Worm (Caenorhabditis elegans) whole organism, L3 larva: ENCODE data around the gene dtmk-1.

Source experiments
- ZK546.5 ChIP-seq: sonication (generic microtip); optimal IDR thresholded peaks from 2 replicates; lab custom pipeline; 2017; ENCODE audit warnings: missing biosample characterization, missing genetic modification characterization
- ama-1 ChIP-seq: fragments of 150-350 bp; optimal IDR thresholded peaks from 2 replicates; lab custom pipeline; 2018
- ceh-28 ChIP-seq: fragments of 150-350 bp; optimal IDR thresholded peaks from 2 replicates; lab custom pipeline; 2014; ENCODE audit warnings: missing biosample characterization, missing genetic modification reagents, missing genetic modification characterization
- ceh-82 ChIP-seq: fragments of 150-350 bp; optimal IDR thresholded peaks from 2 replicates; lab custom pipeline; 2014; ENCODE audit warnings: missing biosample characterization, missing genetic modification characterization
- daf-12 ChIP-seq: fragments of 150-350 bp; optimal IDR thresholded peaks from 2 replicates; lab custom pipeline; 2014; ENCODE audit warnings: missing biosample characterization, missing genetic modification reagents, missing genetic modification characterization
- egl-27 ChIP-seq: sonication (generic microtip); optimal IDR thresholded peaks from 4 replicates; lab custom pipeline; 2017; ENCODE audit warnings: missing biosample characterization, missing genetic modification reagents, missing genetic modification characterization
- egl-5 ChIP-seq: fragments of 150-350 bp; optimal IDR thresholded peaks from 2 replicates; lab custom pipeline; 2017; ENCODE audit warnings: missing biosample characterization, missing genetic modification reagents, missing genetic modification characterization, inconsistent platforms
- elt-1 ChIP-seq: fragments of 150-350 bp; optimal IDR thresholded peaks from 2 replicates; lab custom pipeline; 2014; ENCODE audit warnings: missing biosample characterization, missing genetic modification characterization
- elt-3 ChIP-seq, 3 experiments: fragments of 150-350 bp in 1 of 3; sonication (generic microtip) in 2 of 3; optimal IDR thresholded peaks; 2 replicates in 2 of 3; 4 replicates in 1 of 3; lab custom pipeline; 2014 to 2017; ENCODE audit warnings: missing biosample characterization in 3 of 3, missing genetic modification characterization in 3 of 3
- eor-1 ChIP-seq, 2 experiments: fragments of 150-350 bp; optimal IDR thresholded peaks; 2 replicates each; lab custom pipeline; 2014 to 2018; ENCODE audit warnings: missing biosample characterization in 2 of 2, missing genetic modification characterization in 2 of 2
- fkh-10 ChIP-seq: sonication (generic microtip); optimal IDR thresholded peaks from 2 replicates; lab custom pipeline; 2017; ENCODE audit warnings: missing biosample characterization, missing genetic modification reagents, missing genetic modification characterization
- fkh-2 ChIP-seq: fragments of 150-350 bp; optimal IDR thresholded peaks from 2 replicates; lab custom pipeline; 2014; ENCODE audit warnings: missing biosample characterization, missing genetic modification reagents, missing genetic modification characterization
- hmg-11 ChIP-seq: sonication (generic microtip); optimal IDR thresholded peaks from 2 replicates; lab custom pipeline; 2016; ENCODE audit warnings: missing genetic modification characterization, missing compliant biosample characterization
- lin-15B ChIP-seq: fragments of 150-350 bp; optimal IDR thresholded peaks from 2 replicates; lab custom pipeline; 2014; ENCODE audit warnings: missing biosample characterization, missing genetic modification characterization
- lin-39 ChIP-seq: fragments of 150-350 bp; optimal IDR thresholded peaks from 2 replicates; lab custom pipeline; 2018; ENCODE audit warnings: missing biosample characterization, missing genetic modification reagents, missing genetic modification characterization
- lsy-12 ChIP-seq: sonication (generic microtip); optimal IDR thresholded peaks from 2 replicates; lab custom pipeline; 2016; ENCODE audit warnings: mild to moderate bottlenecking, missing genetic modification characterization, missing compliant biosample characterization
- mdl-1 ChIP-seq: fragments of 150-350 bp; optimal IDR thresholded peaks from 2 replicates; lab custom pipeline; 2014; ENCODE audit warnings: missing biosample characterization, missing genetic modification characterization
- nfya-1 ChIP-seq: sonication (generic microtip); optimal IDR thresholded peaks from 2 replicates; lab custom pipeline; 2017; ENCODE audit warnings: missing genetic modification characterization, mild to moderate bottlenecking, missing compliant biosample characterization, antibody characterized with exemption, moderate library complexity; ENCODE audit not compliant: insufficient read depth
- nhr-11 ChIP-seq: fragments of 150-350 bp; optimal IDR thresholded peaks from 2 replicates; lab custom pipeline; 2014; ENCODE audit warnings: missing biosample characterization, missing genetic modification characterization
- nhr-12 ChIP-seq: fragments of 150-350 bp; optimal IDR thresholded peaks from 2 replicates; lab custom pipeline; 2014; ENCODE audit warnings: missing biosample characterization, missing genetic modification characterization
- nhr-25 ChIP-seq: sonication (generic microtip); optimal IDR thresholded peaks from 2 replicates; lab custom pipeline; 2017; ENCODE audit warnings: missing biosample characterization, missing genetic modification characterization
- nhr-43 ChIP-seq: sonication (generic microtip); optimal IDR thresholded peaks from 2 replicates; lab custom pipeline; 2016; ENCODE audit warnings: mild to moderate bottlenecking, missing genetic modification characterization, missing compliant biosample characterization; ENCODE audit not compliant: poor library complexity, severe bottlenecking
- pha-4 ChIP-seq: fragments of 150-350 bp; optimal IDR thresholded peaks from 2 replicates; lab custom pipeline; 2014; ENCODE audit warnings: missing biosample characterization, missing genetic modification reagents, missing genetic modification characterization
- pqm-1 ChIP-seq: fragments of 150-350 bp; optimal IDR thresholded peaks from 2 replicates; lab custom pipeline; 2017; ENCODE audit warnings: missing biosample characterization, missing genetic modification characterization, inconsistent platforms
- sea-2 ChIP-seq: fragments of 150-350 bp; sonication (generic microtip); optimal IDR thresholded peaks from 4 replicates; lab custom pipeline; 2014; ENCODE audit warnings: missing biosample characterization, missing genetic modification reagents, missing genetic modification characterization
- snpc-4 ChIP-seq: fragments of 150-350 bp; optimal IDR thresholded peaks from 2 replicates; lab custom pipeline; 2014; ENCODE audit warnings: missing biosample characterization, missing genetic modification characterization
- tbx-2 ChIP-seq: sonication (generic microtip); optimal IDR thresholded peaks from 2 replicates; lab custom pipeline; 2016; ENCODE audit warnings: mild to moderate bottlenecking, missing genetic modification characterization, missing compliant biosample characterization
- unc-39 ChIP-seq: sonication (generic microtip); optimal IDR thresholded peaks from 4 replicates; lab custom pipeline; 2017; ENCODE audit warnings: missing biosample characterization, missing genetic modification characterization
- unc-62 ChIP-seq: fragments of 150-350 bp; sonication (generic microtip); optimal IDR thresholded peaks from 4 replicates; lab custom pipeline; 2014; ENCODE audit warnings: missing biosample characterization, missing genetic modification reagents, missing genetic modification characterization
- zag-1 ChIP-seq: fragments of 150-350 bp; optimal IDR thresholded peaks from 2 replicates; lab custom pipeline; 2014; ENCODE audit warnings: missing biosample characterization, missing genetic modification characterization
- ztf-11 ChIP-seq: fragments of 150-350 bp; optimal IDR thresholded peaks from 2 replicates; lab custom pipeline; 2014; ENCODE audit warnings: missing biosample characterization, missing genetic modification characterization

dtmk-1 gene

ce11 chrII:9988620-9989019 lies 21.7 kb upstream of the dtmk-1 start:
- TF ChIP-seq daf-12 (tag; lab: Kevin White, UChicago) (no peak), tbx-2 (tag; lab: Kevin White, UChicago) (no peak), ama-1 (lab: Kevin White, UChicago) (no peak), egl-27 (tag; lab: Kevin White, UChicago) (no peak), hmg-11 (no peak), ztf-11 (tag; lab: Kevin White, UChicago) (no peak), elt-3 (tag; optimal IDR thresholded peaks at IDR 0.05; lab: Kevin White, UChicago) (no peak), mdl-1 (no peak)

ce11 chrII:9986635-9987575 lies 20.0 kb upstream of the dtmk-1 start:
- peak; percentile 8 for TF ChIP-seq nhr-25 (tag; lab: Kevin White, UChicago)
- TF ChIP-seq sea-2 (GFP tag; lab: Kevin White, UChicago), result no peak
- TF ChIP-seq nhr-11 (tag; lab: Kevin White, UChicago), result peak; percentile 25
- TF ChIP-seq, all 47 proteins: peak for 2

- TF ChIP-seq elt-1 (tag; lab: Kevin White, UChicago) (peak; percentile 45), snpc-4 (tag; lab: Kevin White, UChicago) (peak; percentile 10), ceh-28 (tag; lab: Kevin White, UChicago) (no peak), hmg-11 (peak; percentile 24), fkh-10 (GFP tag; lab: Kevin White, UChicago) (peak; percentile 27), pqm-1 (tag; lab: Kevin White, UChicago) (no peak), lin-15B (tag; lab: Kevin White, UChicago) (peak; percentile 56), lsy-12 (tag; lab: Kevin White, UChicago) (no peak), egl-5 (tag; lab: Kevin White, UChicago) (peak; percentile 44), egl-27 (tag; lab: Kevin White, UChicago) (no peak), eor-1 (tag; optimal IDR thresholded peaks at IDR 0.05; lab: Kevin White, UChicago) (no peak), zag-1 (peak; percentile 28), lin-39 (tag; lab: Kevin White, UChicago) (peak; percentile 11), ztf-11 (tag; lab: Kevin White, UChicago) (no peak), nfya-1 (peak; percentile 60), nhr-11 (tag; lab: Kevin White, UChicago) (peak; percentile 77), pha-4 (tag; lab: Kevin White, UChicago) (peak; percentile 81), unc-39 (tag; lab: Kevin White, UChicago) (no peak), unc-62 (GFP tag; lab: Kevin White, UChicago) (peak; percentile 74), ZK546.5 (tag; lab: Kevin White, UChicago) (no peak), tbx-2 (tag; lab: Kevin White, UChicago) (peak; percentile 22)
Measured at ce11 chrII:9984866-9985336, 18.0 kb upstream of the dtmk-1 start.

ce11 chrII:9982437-9982836 lies 15.5 kb upstream of the dtmk-1 start:
- TF ChIP-seq ceh-82, result no peak
- no peak for TF ChIP-seq unc-62 (GFP tag; lab: Kevin White, UChicago)
- TF ChIP-seq zag-1, result no peak
- no peak for TF ChIP-seq lin-15B (tag; lab: Kevin White, UChicago)
- no peak for TF ChIP-seq sea-2 (GFP tag; lab: Kevin White, UChicago)
- no peak for TF ChIP-seq fkh-2 (tag; lab: Kevin White, UChicago)
- TF ChIP-seq pha-4 (tag; lab: Kevin White, UChicago), result no peak
- no peak for TF ChIP-seq mdl-1
- TF ChIP-seq nhr-11 (tag; lab: Kevin White, UChicago), result no peak
- TF ChIP-seq nhr-25 (tag; lab: Kevin White, UChicago), result no peak
- TF ChIP-seq daf-12 (tag; lab: Kevin White, UChicago), result no peak
- no peak for TF ChIP-seq ztf-11 (tag; lab: Kevin White, UChicago)
- no peak for TF ChIP-seq egl-5 (tag; lab: Kevin White, UChicago)
- no peak for TF ChIP-seq nhr-43
- no peak for TF ChIP-seq nhr-12 (tag; lab: Kevin White, UChicago)
- no peak for TF ChIP-seq egl-27 (tag; lab: Kevin White, UChicago)
